Fruit fly (Drosophila melanogaster): ENCODE measurements around the gene CG11586.
A peak's percentile ranks its signal among the peaks of the same experiment; 100 is the strongest.

DNA sequence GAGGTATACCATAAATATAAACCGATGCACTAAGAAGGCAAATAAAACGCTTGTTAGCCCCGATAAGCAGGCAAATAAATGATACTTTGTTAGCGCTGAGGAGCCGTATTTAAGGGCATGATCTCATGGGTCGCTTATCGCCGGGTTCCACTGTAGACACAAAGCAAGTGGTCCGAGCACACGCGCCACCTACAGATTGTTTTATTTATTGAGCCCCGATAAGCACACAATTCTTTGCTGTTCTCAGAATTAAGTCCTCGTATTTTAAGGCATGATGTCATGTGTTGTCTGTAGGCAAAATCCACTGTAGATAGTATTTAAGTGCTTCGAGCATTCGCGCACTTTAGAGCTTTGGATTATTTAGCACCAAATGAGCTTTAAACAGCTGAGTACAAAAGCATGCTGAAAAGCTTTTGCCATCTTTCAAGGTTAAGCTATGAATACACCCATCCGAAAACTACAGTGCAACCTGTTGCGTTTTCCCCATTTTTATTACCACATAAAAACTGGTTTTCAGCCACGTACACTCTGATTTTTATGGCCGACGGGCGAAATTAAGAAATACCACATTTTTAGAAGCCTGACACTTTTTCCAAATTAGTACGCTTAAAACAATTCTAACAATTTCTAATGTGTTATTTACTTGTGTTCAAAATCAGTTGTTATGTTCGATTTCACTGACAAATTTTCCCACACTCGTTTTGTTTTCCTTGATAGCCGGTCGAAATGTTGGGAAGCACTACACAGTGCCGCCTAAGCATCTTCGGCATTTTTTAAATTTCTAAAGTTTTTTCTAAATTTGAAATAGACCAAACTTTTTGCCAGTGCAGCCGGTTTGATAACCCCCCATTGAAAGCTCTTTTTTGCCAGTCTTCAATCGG is 22.6 kb downstream of the CG11586 start, which contains the start of gene Sqor:
- TF ChIP-seq Ets98B (GFP tag; IDR thresholded peaks at IDR 0.05) (peak; percentile 93), CG12605 (GFP tag; IDR thresholded peaks at IDR 0.05) (peak; percentile 90), CG10348 (GFP tag; IDR thresholded peaks at IDR 0.05) (peak; percentile 82), Pif1B (GFP tag; optimal IDR thresholded peaks at IDR 0.05) (no peak), rn (GFP tag; IDR thresholded peaks at IDR 0.05) (peak; percentile 85), CG32121 (GFP tag; IDR thresholded peaks at IDR 0.05) (peak; percentile 93), CG15710 (tag; optimal IDR thresholded peaks at IDR 0.05) (peak; percentile 92), EcR (GFP tag; optimal IDR thresholded peaks at IDR 0.05) (peak; percentile 97)
